Fruit fly (Drosophila melanogaster) whole organism: ENCODE results near the gene CG14882.

Experiments
- CG8478 ChIP-seq: fragments of >200 bp; optimal IDR thresholded peaks from 2 replicates; lab custom pipeline; 2018; ENCODE audit warnings: inconsistent platforms
- Dll ChIP-seq: fragments of >200 bp; optimal IDR thresholded peaks from 2 replicates; lab custom pipeline; 2017
- EcR ChIP-seq, 2 experiments: fragments of >200 bp; optimal IDR thresholded peaks; 2 replicates each; lab custom pipeline; 2017; ENCODE audit warnings: missing biosample characterization in 2 of 2, missing genetic modification characterization in 2 of 2, missing genetic modification reagents in 2 of 2
- pan ChIP-seq: fragments of >200 bp; optimal IDR thresholded peaks from 2 replicates; lab custom pipeline; 2017
- psq ChIP-seq: fragments of >200 bp; optimal IDR thresholded peaks from 2 replicates; lab custom pipeline; 2017
- usp ChIP-seq: fragments of >200 bp; optimal IDR thresholded peaks from 2 replicates; lab custom pipeline; 2017; ENCODE audit warnings: missing biosample characterization, missing genetic modification characterization, mixed read lengths

CG14882 gene

DNA sequence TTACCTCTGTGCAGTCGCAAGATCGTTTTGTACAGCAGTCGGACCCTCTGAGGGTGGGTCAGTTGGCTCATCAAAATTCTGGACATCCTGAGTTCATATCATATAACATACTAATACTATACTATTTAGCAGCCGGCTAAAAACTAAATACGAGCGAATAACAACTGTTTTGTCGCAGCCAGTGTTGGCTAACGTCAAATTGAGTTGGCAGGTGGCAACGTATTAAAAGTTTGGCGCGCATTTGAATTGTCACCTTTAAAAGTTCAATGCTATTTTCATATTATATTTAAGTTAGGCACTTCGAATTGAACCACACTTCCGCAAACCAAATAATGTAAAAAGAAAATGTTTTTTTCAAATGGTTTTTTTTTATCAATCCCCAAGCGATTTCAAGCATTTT lies 39.3 kb downstream of the CG14882 start, which contains the start of gene Sdhaf3:
Gene Sdhaf3 (minus strand): TSS at position 177 of the 400 bp plus-strand sequence.
- no peak for TF ChIP-seq CG8478
- TF ChIP-seq usp (GFP tag; lab: Kevin White, UChicago): no peak
- TF ChIP-seq psq: no peak
- TF ChIP-seq pan (lab: Kevin White, UChicago): no peak
- no peak for TF ChIP-seq EcR (GFP tag; optimal IDR thresholded peaks at IDR 0.05; lab: Kevin White, UChicago)
- no peak for TF ChIP-seq Dll (lab: Kevin White, UChicago)

DNA sequence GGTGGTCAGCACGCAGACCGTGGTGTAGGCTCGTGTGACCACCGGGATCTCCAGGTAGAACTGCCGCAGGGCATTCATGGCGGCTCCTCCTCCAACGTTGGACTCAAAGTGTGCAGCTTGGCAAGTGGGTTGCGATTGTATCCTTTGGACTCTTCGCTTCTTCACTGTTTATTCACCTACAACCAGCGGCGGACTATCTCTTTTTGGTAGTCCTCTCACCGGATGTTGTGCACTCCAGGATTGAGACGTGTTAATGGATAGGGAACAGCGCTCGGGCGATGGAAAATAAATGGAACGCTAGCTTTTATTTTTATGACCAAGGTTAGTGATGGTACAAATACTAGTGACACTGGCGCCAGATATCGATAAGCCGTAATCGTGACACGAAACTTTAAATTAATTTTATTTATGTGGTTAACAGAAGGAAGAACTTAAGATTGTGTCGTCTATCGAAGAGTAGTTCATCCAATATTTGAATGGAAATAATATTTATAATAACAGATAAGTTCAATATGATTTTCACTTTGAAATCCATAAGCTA lies 40.9 kb downstream of the CG14882 start, which contains the start of gene Der-2:
Gene Der-2 (minus strand): TSS at position 347 of the 541 bp plus-strand sequence.
- TF ChIP-seq Dll (lab: Kevin White, UChicago) (no peak), EcR (GFP tag; optimal IDR thresholded peaks at IDR 0.05; lab: Kevin White, UChicago) (no peak), usp (GFP tag; lab: Kevin White, UChicago) (no peak), CG8478 (no peak), pan (lab: Kevin White, UChicago) (no peak), psq (no peak)

DNA sequence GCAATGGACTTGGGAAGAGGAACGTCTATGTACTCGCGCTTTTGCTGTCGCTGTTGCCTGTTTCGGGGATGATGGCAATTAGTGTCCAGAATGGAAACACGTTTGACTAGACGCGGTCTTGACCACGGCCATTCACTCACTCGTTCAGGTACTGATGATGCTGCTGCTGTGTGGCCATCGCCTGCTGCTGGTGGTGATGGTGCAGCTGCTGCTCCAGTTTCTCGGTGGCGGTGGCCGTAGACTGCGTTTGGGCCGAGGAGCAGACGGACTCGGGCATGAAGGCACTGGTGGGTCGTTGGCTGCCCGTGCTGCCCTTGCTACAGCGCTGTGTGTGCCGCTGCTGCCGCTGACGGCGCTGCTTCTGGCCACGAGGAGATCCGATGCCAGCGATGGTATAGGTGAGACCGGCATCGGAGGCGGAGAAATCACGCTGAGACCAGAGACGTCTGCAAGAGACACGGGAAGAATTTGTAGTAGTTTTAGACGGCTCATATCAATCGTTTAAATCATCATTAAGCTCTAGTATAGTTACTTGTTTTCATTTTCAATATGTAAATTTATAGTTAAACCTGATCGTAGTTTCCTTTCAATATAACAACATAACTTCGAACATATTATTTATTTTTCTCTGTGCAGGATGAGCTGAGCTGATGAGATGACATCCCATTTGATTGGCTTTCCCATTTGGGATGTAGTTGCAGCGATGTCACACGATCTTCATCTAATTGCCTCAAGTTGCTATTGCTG lies 42.7 kb downstream of the CG14882 start:
- no peak for TF ChIP-seq pan (lab: Kevin White, UChicago)
- no peak for TF ChIP-seq psq
- no peak for TF ChIP-seq CG8478
- TF ChIP-seq Dll (lab: Kevin White, UChicago): no peak
- no peak for TF ChIP-seq EcR (GFP tag; optimal IDR thresholded peaks at IDR 0.05; lab: Kevin White, UChicago)
